Fruit fly (Drosophila melanogaster) whole organism, adult: ENCODE data around the gene CG6873.

ENCODE experiments used
- CG11617 ChIP-seq: fragments of 200-800 bp; sonication (Bioruptor generic); optimal IDR thresholded peaks from 2 replicates; lab custom pipeline; 2017; ENCODE audit warnings: mild to moderate bottlenecking, missing biosample characterization, missing genetic modification reagents, missing genetic modification characterization
- CG14711 ChIP-seq: fragments of 200-800 bp; sonication (Bioruptor generic); optimal IDR thresholded peaks from 2 replicates; lab custom pipeline; 2018; ENCODE audit warnings: missing biosample characterization, mild to moderate bottlenecking, missing genetic modification characterization, moderate library complexity
- CG5204 ChIP-seq: fragments of 200-800 bp; sonication (Bioruptor generic); optimal IDR thresholded peaks from 2 replicates; lab custom pipeline; 2016; ENCODE audit warnings: missing biosample characterization, missing genetic modification characterization
- CG7045 ChIP-seq: fragments of 200-800 bp; sonication (Bioruptor generic); optimal IDR thresholded peaks from 2 replicates; lab custom pipeline; 2017; ENCODE audit warnings: missing biosample characterization, mild to moderate bottlenecking, missing genetic modification characterization
- CG7101 ChIP-seq: fragments of 200-800 bp; sonication (Bioruptor generic); optimal IDR thresholded peaks from 2 replicates; lab custom pipeline; 2018; ENCODE audit warnings: missing biosample characterization, mild to moderate bottlenecking, missing genetic modification characterization, moderate library complexity
- Crg-1 ChIP-seq: fragments of 200-800 bp; sonication (Bioruptor generic); optimal IDR thresholded peaks from 2 replicates; lab custom pipeline; 2016; ENCODE audit warnings: missing biosample characterization, missing genetic modification characterization
- Mnt ChIP-seq: fragments of 200-800 bp; sonication (Bioruptor generic); optimal IDR thresholded peaks from 2 replicates; lab custom pipeline; 2016; ENCODE audit warnings: missing biosample characterization, mild to moderate bottlenecking, missing genetic modification characterization
- bab1 ChIP-seq: fragments of 200-800 bp; sonication (Bioruptor generic); optimal IDR thresholded peaks from 3 replicates; lab custom pipeline; 2019; ENCODE audit warnings: missing biosample characterization, mild to moderate bottlenecking, missing genetic modification characterization, moderate library complexity
- kay ChIP-seq: fragments of 200-800 bp; sonication (Bioruptor generic); peaks from one replicate; lab custom pipeline; 2016; ENCODE audit warnings: missing biosample characterization, missing genetic modification characterization, borderline replicate concordance
- ovo ChIP-seq: fragments of 200-800 bp; sonication (Bioruptor generic); optimal IDR thresholded peaks from 2 replicates; lab custom pipeline; 2016; ENCODE audit warnings: missing biosample characterization, missing genetic modification characterization
- pad ChIP-seq: fragments of 200-800 bp; sonication (Bioruptor generic); optimal IDR thresholded peaks from 3 replicates; lab custom pipeline; 2017; ENCODE audit warnings: missing biosample characterization, missing genetic modification characterization, mild to moderate bottlenecking, moderate library complexity, missing genetic modification reagents
- tj ChIP-seq: fragments of 200-800 bp; sonication (Bioruptor generic); optimal IDR thresholded peaks from 3 replicates; lab custom pipeline; 2017; ENCODE audit warnings: missing biosample characterization, mild to moderate bottlenecking, missing genetic modification characterization, moderate library complexity
- toe ChIP-seq: fragments of 200-800 bp; sonication (Bioruptor generic); optimal IDR thresholded peaks from 2 replicates; lab custom pipeline; 2016; ENCODE audit warnings: missing biosample characterization, missing genetic modification characterization

- TF ChIP-seq CG14711 (tag; lab: Kevin White, UChicago): no peak
- TF ChIP-seq CG7101 (tag; lab: Kevin White, UChicago): no peak
- TF ChIP-seq CG11617 (GFP tag; lab: Kevin White, UChicago): no peak
- TF ChIP-seq ovo: no peak
- no peak for TF ChIP-seq bab1 (GFP tag; lab: Kevin White, UChicago)
- no peak for TF ChIP-seq Crg-1 (GFP tag; lab: Kevin White, UChicago)
- no peak for TF ChIP-seq CG7045 (GFP tag; lab: Kevin White, UChicago)
- no peak for TF ChIP-seq Mnt (GFP tag; lab: Kevin White, UChicago)
- no peak for TF ChIP-seq CG5204 (GFP tag; lab: Kevin White, UChicago)
- TF ChIP-seq toe (GFP tag; lab: Kevin White, UChicago): no peak
- no peak for TF ChIP-seq pad (GFP tag; lab: Kevin White, UChicago)
- TF ChIP-seq kay: no peak
- TF ChIP-seq tj (GFP tag; lab: Kevin White, UChicago): no peak
These were observed 44.1 kb downstream of the CG6873 start for dm6 chrX:18695603-18696002.
